Fruit fly (Drosophila melanogaster): ENCODE measurements around the gene CG4617.

Gene CG4617

DNA sequence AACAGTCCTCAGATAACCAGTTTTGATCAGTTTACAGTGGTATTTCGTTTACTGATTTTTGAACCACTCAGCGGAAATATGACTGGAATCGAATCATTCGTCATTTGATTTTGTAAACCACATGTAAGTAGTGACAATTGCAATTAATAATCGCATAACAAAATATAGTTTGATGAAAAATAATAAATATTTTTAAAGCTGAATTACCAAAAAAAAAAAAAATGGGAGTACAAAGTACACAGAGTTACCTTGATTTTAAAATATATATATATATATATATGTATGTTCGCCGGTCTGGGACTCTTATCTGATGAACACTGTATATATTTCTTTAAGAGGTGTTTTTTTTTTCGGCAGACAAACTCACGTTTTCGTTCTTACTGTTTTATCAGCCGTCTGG lies 37.0 kb downstream of the CG4617 start (continued):
- TF ChIP-seq CG14860 (GFP tag; IDR thresholded peaks at IDR 0.05; ENCODE audit: partially characterized antibody) = no peak
- TF ChIP-seq Hr3 (GFP tag; optimal IDR thresholded peaks at IDR 0.05) = no peak
- TF ChIP-seq CG34422 (GFP tag; IDR thresholded peaks at IDR 0.05) = no peak
- peak; percentile 20; the same call in 1 of the 2 replicates for TF ChIP-seq lmd (GFP tag; IDR thresholded peaks at IDR 0.05)
- no peak for TF ChIP-seq Bteb2 (GFP tag; optimal IDR thresholded peaks at IDR 0.05)
- no peak for TF ChIP-seq CG12219 (GFP tag; optimal IDR thresholded peaks at IDR 0.05)
- no peak for TF ChIP-seq CG30020 (tag; optimal IDR thresholded peaks at IDR 0.05)
- TF ChIP-seq nmo (GFP tag; optimal IDR thresholded peaks at IDR 0.05) = peak; percentile 29
- TF ChIP-seq D19A (tag; optimal IDR thresholded peaks at IDR 0.05) = no peak
- TF ChIP-seq CG13296 (GFP tag; optimal IDR thresholded peaks at IDR 0.05) = no peak
- TF ChIP-seq CG3847 (GFP tag; IDR thresholded peaks at IDR 0.05) = no peak; the same call in 1 of the 2 replicates
- TF ChIP-seq CG3726 (GFP tag; IDR thresholded peaks at IDR 0.05) = no peak
- no peak for TF ChIP-seq CG7963 (GFP tag; IDR thresholded peaks at IDR 0.05; ENCODE audit: partially characterized antibody)
- TF ChIP-seq CG8290 (GFP tag; optimal IDR thresholded peaks at IDR 0.05) = no peak
- no peak for TF ChIP-seq CG8290 (tag; optimal IDR thresholded peaks at IDR 0.05)
- TF ChIP-seq C15 (GFP tag; IDR thresholded peaks at IDR 0.05) = no peak
- TF ChIP-seq CG15479 (GFP tag; optimal IDR thresholded peaks at IDR 0.05) = no peak
- TF ChIP-seq Hr78 (GFP tag; optimal IDR thresholded peaks at IDR 0.05) = no peak
- TF ChIP-seq Ets65A (GFP tag) = no peak
- TF ChIP-seq Stat92E (GFP tag; optimal IDR thresholded peaks at IDR 0.05) = no peak
- no peak for TF ChIP-seq H15 (GFP tag; IDR thresholded peaks at IDR 0.05)
- TF ChIP-seq gem (tag; optimal IDR thresholded peaks at IDR 0.05) = peak; percentile 38
- no peak for TF ChIP-seq dimm (GFP tag; IDR thresholded peaks at IDR 0.05)
- peak; percentile 15; the same call in 1 of the 2 replicates for TF ChIP-seq Adf1 (GFP tag; IDR thresholded peaks at IDR 0.05)
- no peak for TF ChIP-seq CG7271 (tag; optimal IDR thresholded peaks at IDR 0.05)
- no peak for TF ChIP-seq Usf (GFP tag; optimal IDR thresholded peaks at IDR 0.05)
- TF ChIP-seq stc (GFP tag; IDR thresholded peaks at IDR 0.05) = no peak
- TF ChIP-seq Hey (tag; optimal IDR thresholded peaks at IDR 0.05) = no peak
- TF ChIP-seq hbn (GFP tag; IDR thresholded peaks at IDR 0.05; ENCODE audit: partially characterized antibody) = no peak
- no peak for TF ChIP-seq HmgZ (tag; optimal IDR thresholded peaks at IDR 0.05)
- no peak for TF ChIP-seq Atf3 (GFP tag; optimal IDR thresholded peaks at IDR 0.05)
- TF ChIP-seq CG6689 (GFP tag; IDR thresholded peaks at IDR 0.05) = no peak
- peak; percentile 20 for TF ChIP-seq D19B (GFP tag; optimal IDR thresholded peaks at IDR 0.05)
- no peak for TF ChIP-seq CkIIα-i1 (GFP tag; IDR thresholded peaks at IDR 0.05)
- TF ChIP-seq nerfin-1 (tag; optimal IDR thresholded peaks at IDR 0.05) = no peak
- TF ChIP-seq CG6654 (GFP tag; optimal IDR thresholded peaks at IDR 0.05) = no peak
- no peak for TF ChIP-seq Dip3 (GFP tag; optimal IDR thresholded peaks at IDR 0.05)
- TF ChIP-seq CG14667 (GFP tag; IDR thresholded peaks at IDR 0.05) = no peak
- no peak for TF ChIP-seq Trl (optimal IDR thresholded peaks at IDR 0.05)
- TF ChIP-seq Trl (GFP tag; optimal IDR thresholded peaks at IDR 0.05) = no peak
- TF ChIP-seq sim (GFP tag; IDR thresholded peaks at IDR 0.05) = no peak
- TF ChIP-seq HLHmδ (GFP tag; optimal IDR thresholded peaks at IDR 0.05) = no peak
- TF ChIP-seq Hand (GFP tag; optimal IDR thresholded peaks at IDR 0.05) = no peak
- TF ChIP-seq CG9609 (GFP tag; optimal IDR thresholded peaks at IDR 0.05) = no peak
- TF ChIP-seq CG10543 (GFP tag; optimal IDR thresholded peaks at IDR 0.05) = peak; percentile 30
- no peak for TF ChIP-seq eve (GFP tag; optimal IDR thresholded peaks at IDR 0.05)
- TF ChIP-seq disco-r (GFP tag; optimal IDR thresholded peaks at IDR 0.05) = no peak
- no peak for TF ChIP-seq zen (tag; optimal IDR thresholded peaks at IDR 0.05)
- TF ChIP-seq CG4360 (GFP tag; IDR thresholded peaks at IDR 0.05) = no peak
- TF ChIP-seq CG11093 (GFP tag; IDR thresholded peaks at IDR 0.05) = no peak
- no peak; the same call in 1 of the 2 replicates for TF ChIP-seq Rfx (GFP tag; IDR thresholded peaks at IDR 0.05)
- TF ChIP-seq CG11695 (GFP tag; IDR thresholded peaks at IDR 0.05) = 0 out of 3 replicates have a peak, but pooled peaks have one; percentile 7
- TF ChIP-seq sisA (GFP tag; IDR thresholded peaks at IDR 0.05) = no peak

Measured in whole organism, embryonic.